Worm (Caenorhabditis elegans) whole organism, L1 larva: ENCODE data around the gene F45D3.1.
A peak's percentile ranks its signal among the peaks of the same experiment; 100 is the strongest.

Source experiments
- C04F5.9 ChIP-seq: sonication (generic microtip); optimal IDR thresholded peaks from 2 replicates; lab custom pipeline; 2016; ENCODE audit warnings: missing genetic modification characterization, missing compliant biosample characterization
- C34B4.2 ChIP-seq: sonication (generic microtip); optimal IDR thresholded peaks from 2 replicates; lab custom pipeline; 2017; ENCODE audit warnings: mild to moderate bottlenecking, missing genetic modification characterization, missing compliant biosample characterization
- aha-1 ChIP-seq: fragments of 150-350 bp; optimal IDR thresholded peaks from 2 replicates; lab custom pipeline; 2014; ENCODE audit warnings: missing biosample characterization, missing genetic modification characterization
- alr-1 ChIP-seq: fragments of 200-800 bp; sonication (Bioruptor generic); optimal IDR thresholded peaks from 2 replicates; lab custom pipeline; 2018; ENCODE audit warnings: borderline replicate concordance, mild to moderate bottlenecking, missing genetic modification characterization, missing compliant biosample characterization
- blmp-1 ChIP-seq: fragments of 150-350 bp; optimal IDR thresholded peaks from 2 replicates; lab custom pipeline; 2014; ENCODE audit warnings: missing biosample characterization, missing genetic modification characterization
- ceh-8 ChIP-seq: fragments of 200-800 bp; sonication (Bioruptor generic); optimal IDR thresholded peaks from 2 replicates; lab custom pipeline; 2018; ENCODE audit warnings: mild to moderate bottlenecking, missing genetic modification characterization, moderate library complexity, missing compliant biosample characterization
- ceh-88 ChIP-seq: fragments of 200-800 bp; sonication (Bioruptor generic); IDR thresholded peaks from 2 replicates; pipeline ENCODE4 v1.3.6; 2022; ENCODE audit warnings: missing genetic modification characterization, missing compliant biosample characterization
- ceh-90 ChIP-seq: sonication (generic microtip); optimal IDR thresholded peaks from 2 replicates; lab custom pipeline; 2016; ENCODE audit warnings: missing genetic modification characterization, missing compliant biosample characterization
- dpl-1 ChIP-seq, 3 experiments: fragments of 150-350 bp in 2 of 3; sonication (generic microtip) in 1 of 3; optimal IDR thresholded peaks; 2 replicates each; lab custom pipeline; 2014 to 2017; ENCODE audit warnings: missing biosample characterization in 3 of 3, missing genetic modification characterization in 3 of 3, missing genetic modification reagents in 3 of 3
- dsc-1 ChIP-seq: sonication (generic microtip); optimal IDR thresholded peaks from 2 replicates; lab custom pipeline; 2016; ENCODE audit warnings: mild to moderate bottlenecking, missing genetic modification characterization, missing compliant biosample characterization
- egl-13 ChIP-seq: sonication (generic microtip); optimal IDR thresholded peaks from 2 replicates; lab custom pipeline; 2016; ENCODE audit warnings: missing genotype, missing genetic modification reagents, missing genetic modification characterization, missing compliant biosample characterization
- egl-27 ChIP-seq, 2 experiments: fragments of 150-350 bp in 1 of 2; sonication (generic microtip); optimal IDR thresholded peaks; 3 replicates each; lab custom pipeline; 2017 to 2018; ENCODE audit warnings: missing biosample characterization in 2 of 2, missing genetic modification characterization in 2 of 2, missing genetic modification reagents in 2 of 2
- ets-5 ChIP-seq: fragments of 200-800 bp; sonication (Bioruptor generic); IDR thresholded peaks from 2 replicates; pipeline ENCODE4 v1.3.6; 2022; ENCODE audit warnings: missing genetic modification characterization, missing compliant biosample characterization
- fkh-4 ChIP-seq: sonication (generic microtip); optimal IDR thresholded peaks from 2 replicates; lab custom pipeline; 2016; ENCODE audit warnings: missing compliant biosample characterization, missing genetic modification characterization, borderline replicate concordance
- hlh-17 ChIP-seq: fragments of 200-800 bp; sonication (Bioruptor generic); optimal IDR thresholded peaks from 2 replicates; lab custom pipeline; 2018; ENCODE audit warnings: missing genetic modification characterization, mild to moderate bottlenecking, missing compliant biosample characterization, moderate library complexity, borderline replicate concordance
- isw-1 ChIP-seq: fragments of 200-800 bp; sonication (Bioruptor generic); IDR thresholded peaks from 2 replicates; pipeline ENCODE4 v1.3.6; 2022; ENCODE audit warnings: missing genetic modification characterization, missing compliant biosample characterization
- jun-1 ChIP-seq: fragments of 150-350 bp; optimal IDR thresholded peaks from 2 replicates; lab custom pipeline; 2014; ENCODE audit warnings: missing biosample characterization, missing genetic modification reagents, missing genetic modification characterization
- lin-14 ChIP-seq: fragments of 200-800 bp; sonication (Bioruptor generic); optimal IDR thresholded peaks from 2 replicates; lab custom pipeline; 2018; ENCODE audit warnings: mild to moderate bottlenecking, missing genetic modification characterization, moderate library complexity, missing compliant biosample characterization
- lin-15B ChIP-seq: fragments of 150-350 bp; sonication (generic microtip); optimal IDR thresholded peaks from 3 replicates; lab custom pipeline; 2014; ENCODE audit warnings: missing biosample characterization, missing genetic modification characterization
- lin-35 ChIP-seq, 2 experiments: fragments of 150-350 bp; optimal IDR thresholded peaks; 2 replicates each; lab custom pipeline; 2014; ENCODE audit warnings: missing biosample characterization in 2 of 2, missing genetic modification characterization in 2 of 2, missing genetic modification reagents in 2 of 2
- lin-39 ChIP-seq: fragments of 150-350 bp; optimal IDR thresholded peaks from 2 replicates; lab custom pipeline; 2014; ENCODE audit warnings: missing biosample characterization, missing genetic modification reagents, missing genetic modification characterization
- lsy-2 ChIP-seq, 2 experiments: fragments of 150-350 bp; optimal IDR thresholded peaks; 2 replicates each; lab custom pipeline; 2014; ENCODE audit warnings: missing biosample characterization in 2 of 2, missing genetic modification characterization in 2 of 2
- mab-9 ChIP-seq: fragments of 200-800 bp; sonication (Bioruptor generic); IDR thresholded peaks from 2 replicates; pipeline ENCODE4 v1.3.6; 2022; ENCODE audit warnings: missing genetic modification reagents, missing genetic modification characterization, missing compliant biosample characterization
- mep-1 ChIP-seq: fragments of 150-350 bp; optimal IDR thresholded peaks from 2 replicates; lab custom pipeline; 2014; ENCODE audit warnings: missing biosample characterization, missing genetic modification characterization
- nhr-11 ChIP-seq: fragments of 150-350 bp; optimal IDR thresholded peaks from 2 replicates; lab custom pipeline; 2014; ENCODE audit warnings: missing biosample characterization, missing genetic modification characterization
- nhr-12 ChIP-seq: sonication (generic microtip); optimal IDR thresholded peaks from 2 replicates; lab custom pipeline; 2017; ENCODE audit warnings: missing biosample characterization, missing genetic modification characterization
- nhr-19 ChIP-seq: fragments of 200-800 bp; sonication (Bioruptor generic); conservative IDR thresholded peaks from 2 replicates; pipeline ENCODE4 v1.3.6; 2022; ENCODE audit warnings: missing genetic modification characterization, missing compliant biosample characterization
- nhr-28 ChIP-seq: fragments of 150-350 bp; optimal IDR thresholded peaks from 2 replicates; lab custom pipeline; 2014; ENCODE audit warnings: missing biosample characterization, missing genetic modification characterization
- nhr-71 ChIP-seq: sonication (generic microtip); optimal IDR thresholded peaks from 2 replicates; lab custom pipeline; 2016; ENCODE audit warnings: mild to moderate bottlenecking, missing genetic modification characterization, moderate library complexity, missing compliant biosample characterization
- nhr-85 ChIP-seq: sonication (generic microtip); peaks from one replicate; lab custom pipeline; 2016; ENCODE audit warnings: missing genetic modification characterization, inconsistent platforms, missing compliant biosample characterization
- pag-3 ChIP-seq: sonication (generic microtip); optimal IDR thresholded peaks from 2 replicates; lab custom pipeline; 2017; ENCODE audit warnings: missing genetic modification characterization, mild to moderate bottlenecking, missing compliant biosample characterization, antibody characterized with exemption, borderline replicate concordance; ENCODE audit not compliant: insufficient read depth
- pax-3 ChIP-seq: fragments of 200-800 bp; sonication (Bioruptor generic); optimal IDR thresholded peaks from 2 replicates; lab custom pipeline; 2018; ENCODE audit warnings: mild to moderate bottlenecking, missing genetic modification characterization, moderate library complexity, missing compliant biosample characterization
- pqm-1 ChIP-seq: sonication (generic microtip); optimal IDR thresholded peaks from 3 replicates; lab custom pipeline; 2017; ENCODE audit warnings: missing biosample characterization, missing genetic modification characterization
- snpc-4 ChIP-seq: fragments of 150-350 bp; optimal IDR thresholded peaks from 2 replicates; lab custom pipeline; 2014; ENCODE audit warnings: missing biosample characterization, missing genetic modification characterization
- sox-4 ChIP-seq: sonication (generic microtip); optimal IDR thresholded peaks from 2 replicates; lab custom pipeline; 2016; ENCODE audit warnings: missing genetic modification characterization, missing compliant biosample characterization
- swsn-7 ChIP-seq: sonication (generic microtip); optimal IDR thresholded peaks from 2 replicates; lab custom pipeline; 2016; ENCODE audit warnings: missing genetic modification characterization, missing compliant biosample characterization
- tbx-2 ChIP-seq: sonication (generic microtip); optimal IDR thresholded peaks from 2 replicates; lab custom pipeline; 2016; ENCODE audit warnings: missing genetic modification characterization, missing compliant biosample characterization
- tlp-1 ChIP-seq: fragments of 150-350 bp; optimal IDR thresholded peaks from 2 replicates; lab custom pipeline; 2014; ENCODE audit warnings: missing biosample characterization, missing genetic modification characterization
- unc-130 ChIP-seq: fragments of 150-350 bp; optimal IDR thresholded peaks from 2 replicates; lab custom pipeline; 2017; ENCODE audit warnings: missing biosample characterization, missing genetic modification characterization, inconsistent platforms
- unc-30 ChIP-seq: sonication (generic microtip); optimal IDR thresholded peaks from 2 replicates; lab custom pipeline; 2017; ENCODE audit warnings: missing biosample characterization, missing genetic modification characterization
- unc-62 ChIP-seq: fragments of 150-350 bp; optimal IDR thresholded peaks from 2 replicates; lab custom pipeline; 2014; ENCODE audit warnings: missing biosample characterization, missing genetic modification reagents, missing genetic modification characterization
- unc-86 ChIP-seq: sonication (generic microtip); optimal IDR thresholded peaks from 2 replicates; lab custom pipeline; 2016; ENCODE audit warnings: missing genetic modification characterization, missing compliant biosample characterization
- vab-15 ChIP-seq: sonication (generic microtip); optimal IDR thresholded peaks from 2 replicates; lab custom pipeline; 2017; ENCODE audit warnings: missing genotype, mild to moderate bottlenecking, missing genetic modification characterization, missing compliant biosample characterization
- xbp-1 ChIP-seq: sonication (generic microtip); optimal IDR thresholded peaks from 2 replicates; lab custom pipeline; 2016; ENCODE audit warnings: missing genetic modification characterization, missing compliant biosample characterization
- zag-1 ChIP-seq: fragments of 150-350 bp; optimal IDR thresholded peaks from 2 replicates; lab custom pipeline; 2014; ENCODE audit warnings: missing biosample characterization, missing genetic modification characterization
- ztf-11 ChIP-seq, 2 experiments: sonication (generic microtip); optimal IDR thresholded peaks; 2 replicates each; lab custom pipeline; 2016 to 2017; ENCODE audit warnings: missing genetic modification characterization in 2 of 2, missing biosample characterization in 1 of 2, missing compliant biosample characterization in 1 of 2

F45D3.1 gene

ce11 chrV:12560328-12560782 lies 33.5 kb downstream of the F45D3.1 start, which contains the start of gene sel-1 (continued):
- TF ChIP-seq ceh-8: no peak
- no peak for TF ChIP-seq C34B4.2 (tag; lab: Kevin White, UChicago)
- no peak for TF ChIP-seq jun-1
- no peak for TF ChIP-seq sox-4 (tag; lab: Kevin White, UChicago)
- no peak for TF ChIP-seq ztf-11 (tag; optimal IDR thresholded peaks at IDR 0.05; lab: Kevin White, UChicago)
- no peak for TF ChIP-seq nhr-11 (tag; lab: Kevin White, UChicago)
- no peak for TF ChIP-seq pax-3
- TF ChIP-seq nhr-12 (tag; lab: Kevin White, UChicago): no peak
- peak in 1 of 3 experiments; percentile 37 for TF ChIP-seq dpl-1 (GFP tag; optimal IDR thresholded peaks at IDR 0.05; lab: Kevin White, UChicago)
- no peak for TF ChIP-seq hlh-17 (GFP tag; lab: Kevin White, UChicago)
- TF ChIP-seq egl-13 (tag; lab: Kevin White, UChicago): no peak
- TF ChIP-seq vab-15 (tag; lab: Kevin White, UChicago): no peak
- peak; percentile 38 for TF ChIP-seq nhr-71
- no peak for TF ChIP-seq lin-15B (tag; lab: Kevin White, UChicago)
- TF ChIP-seq tlp-1 (tag; lab: Kevin White, UChicago): no peak
- TF ChIP-seq swsn-7 (tag; lab: Kevin White, UChicago): peak; percentile 25
- no peak for TF ChIP-seq unc-62 (GFP tag; lab: Kevin White, UChicago)
- TF ChIP-seq pqm-1: no peak
- no peak for TF ChIP-seq lin-39 (tag; lab: Kevin White, UChicago)
- TF ChIP-seq zag-1 (tag; lab: Kevin White, UChicago): no peak
- no peak for TF ChIP-seq tbx-2 (tag; lab: Kevin White, UChicago)
- no peak for TF ChIP-seq dsc-1 (tag; lab: Kevin White, UChicago)
- TF ChIP-seq C04F5.9 (tag; lab: Kevin White, UChicago): no peak
- no peak for TF ChIP-seq fkh-4
- TF ChIP-seq isw-1 (GFP tag; lab: Robert Waterston, UW): no peak
- peak; percentile 22 for TF ChIP-seq nhr-19 (GFP tag; lab: Robert Waterston, UW)
- TF ChIP-seq aha-1 (tag; lab: Kevin White, UChicago): no peak
- TF ChIP-seq nhr-28 (tag; lab: Kevin White, UChicago): no peak
- peak; percentile 30 for TF ChIP-seq blmp-1 (tag; lab: Kevin White, UChicago)
- peak; percentile 3 to 50 for TF ChIP-seq lin-35 (GFP tag; optimal IDR thresholded peaks at IDR 0.05; lab: Kevin White, UChicago)
- no peak for TF ChIP-seq ceh-88 (GFP tag; lab: Robert Waterston, UW)
- no peak for TF ChIP-seq mab-9 (GFP tag; lab: Robert Waterston, UW)
- no peak for TF ChIP-seq ceh-90 (tag; lab: Kevin White, UChicago)
- no peak for TF ChIP-seq egl-27 (tag; optimal IDR thresholded peaks at IDR 0.05; lab: Kevin White, UChicago)
- TF ChIP-seq unc-86 (tag; lab: Kevin White, UChicago): no peak
- TF ChIP-seq xbp-1 (tag; lab: Kevin White, UChicago): peak; percentile 66
- TF ChIP-seq nhr-85 (tag; lab: Kevin White, UChicago): no peak
- TF ChIP-seq pag-3: no peak
- TF ChIP-seq unc-30: no peak
- no peak for TF ChIP-seq alr-1
- peak; percentile 33 to 47 for TF ChIP-seq lsy-2 (tag; optimal IDR thresholded peaks at IDR 0.05; lab: Kevin White, UChicago)

DNA sequence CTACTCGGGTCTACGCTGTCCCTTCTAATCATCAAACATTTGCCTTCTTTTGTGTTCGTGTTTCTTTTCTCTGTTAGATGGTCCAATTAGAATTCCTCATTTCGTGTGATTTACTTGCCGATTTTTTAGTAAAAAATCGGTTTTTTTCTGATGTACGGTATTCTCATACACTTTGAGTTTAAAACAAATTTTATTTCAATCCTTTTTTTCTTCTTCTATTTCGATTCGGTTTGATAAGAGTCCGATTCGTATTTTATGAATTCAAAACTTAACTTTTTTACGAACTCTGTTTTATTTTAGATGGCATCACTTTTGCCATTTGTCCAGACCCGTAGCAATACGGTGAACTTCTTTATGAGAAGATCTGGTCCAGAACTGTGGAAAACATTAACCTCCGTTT lies 36.3 kb downstream of the F45D3.1 start, which contains the start of gene mrps-5:
Gene mrps-5, plus strand, starts transcription at position 301 of the 400 bp plus-strand sequence.
- TF ChIP-seq ceh-90 (tag; lab: Kevin White, UChicago) (no peak), ets-5 (no peak), mab-9 (GFP tag; lab: Robert Waterston, UW) (no peak), tlp-1 (tag; lab: Kevin White, UChicago) (no peak), mep-1 (no peak), hlh-17 (GFP tag; lab: Kevin White, UChicago) (no peak), unc-130 (tag; lab: Kevin White, UChicago) (no peak), lin-14 (GFP tag; lab: Kevin White, UChicago) (no peak), snpc-4 (tag; lab: Kevin White, UChicago) (no peak)
- TF ChIP-seq, all 84 proteins: peak for 0
